Fruit fly (Drosophila melanogaster) whole organism, embryonic: ENCODE data around the gene Tep1.

Experiments
- Bgb ChIP-seq: fragments of 200-800 bp; sonication (Bioruptor generic); IDR thresholded peaks from 2 replicates; pipeline ENCODE4 v1.3.6; 2022; ENCODE audit warnings: missing biosample characterization, missing genetic modification characterization; ENCODE audit not compliant: partially characterized antibody
- Blimp-1 ChIP-seq: fragments of 200-800 bp; sonication (Bioruptor generic); optimal IDR thresholded peaks from 3 replicates; lab custom pipeline; 2018; ENCODE audit warnings: missing biosample characterization, missing genetic modification characterization, mild to moderate bottlenecking, moderate library complexity, missing genetic modification reagents
- CG10209 ChIP-seq: fragments of 200-800 bp; sonication (Bioruptor generic); optimal IDR thresholded peaks from 3 replicates; lab custom pipeline; 2017; ENCODE audit warnings: missing biosample characterization, mild to moderate bottlenecking, missing genetic modification characterization, missing genetic modification reagents
- CG11456 ChIP-seq: fragments of 200-800 bp; sonication (Bioruptor generic); IDR thresholded peaks from 3 replicates; pipeline ENCODE4 v1.3.6; 2022; ENCODE audit warnings: missing biosample characterization, missing genetic modification characterization
- CG13123 ChIP-seq: fragments of 200-800 bp; sonication (Bioruptor generic); optimal IDR thresholded peaks from 2 replicates; lab custom pipeline; 2016; ENCODE audit warnings: missing biosample characterization, missing genetic modification characterization
- CG13624 ChIP-seq: fragments of 200-800 bp; sonication (Bioruptor generic); optimal IDR thresholded peaks from 2 replicates; lab custom pipeline; 2016; ENCODE audit warnings: missing biosample characterization, missing genetic modification characterization
- CG14441 ChIP-seq: fragments of 200-800 bp; sonication (Bioruptor generic); IDR thresholded peaks from 2 replicates; pipeline ENCODE4 v1.3.6; 2022; ENCODE audit warnings: missing biosample characterization, missing genetic modification characterization
- CG15514 ChIP-seq: fragments of 200-800 bp; sonication (Bioruptor generic); optimal IDR thresholded peaks from 3 replicates; lab custom pipeline; 2017; ENCODE audit warnings: missing biosample characterization, missing genetic modification characterization, mild to moderate bottlenecking, moderate library complexity, missing genetic modification reagents
- CG18476 ChIP-seq: fragments of 200-800 bp; sonication (Bioruptor generic); optimal IDR thresholded peaks from 2 replicates; lab custom pipeline; 2016; ENCODE audit warnings: missing biosample characterization, mild to moderate bottlenecking, missing genetic modification characterization
- CG30431 ChIP-seq: fragments of 200-800 bp; sonication (Bioruptor generic); optimal IDR thresholded peaks from 2 replicates; lab custom pipeline; 2017; ENCODE audit warnings: missing biosample characterization, missing genetic modification characterization
- CG3163 ChIP-seq: fragments of 200-800 bp; sonication (Bioruptor generic); optimal IDR thresholded peaks from 3 replicates; lab custom pipeline; 2016; ENCODE audit warnings: missing biosample characterization, missing genetic modification characterization
- CG32767 ChIP-seq: fragments of 200-800 bp; sonication (Bioruptor generic); IDR thresholded peaks from 2 replicates; pipeline ENCODE4 v1.3.6; 2022; ENCODE audit warnings: missing biosample characterization, missing genetic modification characterization
- CG4282 ChIP-seq: fragments of 200-800 bp; sonication (Bioruptor generic); optimal IDR thresholded peaks from 2 replicates; lab custom pipeline; 2016; ENCODE audit warnings: missing biosample characterization, missing genetic modification characterization
- CG4617 ChIP-seq: fragments of 200-800 bp; sonication (Bioruptor generic); optimal IDR thresholded peaks from 3 replicates; lab custom pipeline; 2016; ENCODE audit warnings: missing biosample characterization, missing genetic modification characterization, borderline replicate concordance
- CG7271 ChIP-seq: fragments of 200-800 bp; sonication (Bioruptor generic); optimal IDR thresholded peaks from 2 replicates; lab custom pipeline; 2018; ENCODE audit warnings: missing biosample characterization, mild to moderate bottlenecking, missing genetic modification characterization, moderate library complexity
- CG8765 ChIP-seq: fragments of 200-800 bp; sonication (Bioruptor generic); IDR thresholded peaks from 2 replicates; pipeline ENCODE4 v1.3.6; 2022; ENCODE audit warnings: missing biosample characterization, missing genetic modification characterization
- Dek ChIP-seq: fragments of 200-800 bp; sonication (Bioruptor generic); optimal IDR thresholded peaks from 3 replicates; lab custom pipeline; 2019; ENCODE audit warnings: missing biosample characterization, mild to moderate bottlenecking, missing genetic modification characterization, moderate library complexity
- Dll ChIP-seq: fragments of 200-800 bp; sonication (Bioruptor generic); IDR thresholded peaks from 4 replicates; pipeline ENCODE4 v1.3.6; 2022; ENCODE audit warnings: missing biosample characterization, missing genetic modification characterization; ENCODE audit not compliant: partially characterized antibody
- E2f1 ChIP-seq: fragments of 200-800 bp; sonication (Bioruptor generic); IDR thresholded peaks from 2 replicates; pipeline ENCODE4 v1.3.6; 2022; ENCODE audit warnings: missing biosample characterization, missing genetic modification characterization
- Eip74EF ChIP-seq, 2 experiments: fragments of 200-800 bp in 1 of 2; fragments of >200 bp in 1 of 2; sonication (Bioruptor generic) in 1 of 2; optimal IDR thresholded peaks; 2 replicates each; lab custom pipeline; 2017 to 2019; ENCODE audit warnings: missing biosample characterization in 2 of 2, missing genetic modification characterization in 2 of 2, mild to moderate bottlenecking in 1 of 2, moderate library complexity in 1 of 2
- H2.0 ChIP-seq: fragments of 200-800 bp; sonication (Bioruptor generic); IDR thresholded peaks from 2 replicates; pipeline ENCODE4 v1.3.6; 2022; ENCODE audit warnings: missing biosample characterization, missing genetic modification characterization
- Hmr ChIP-seq: fragments of 200-800 bp; sonication (Bioruptor generic); optimal IDR thresholded peaks from 3 replicates; lab custom pipeline; 2017; ENCODE audit warnings: mild to moderate bottlenecking, missing biosample characterization, missing genetic modification reagents, missing genetic modification characterization
- Hr3 ChIP-seq: fragments of 200-800 bp; sonication (Bioruptor generic); optimal IDR thresholded peaks from 3 replicates; lab custom pipeline; 2016; ENCODE audit warnings: missing biosample characterization, missing genetic modification characterization
- Lim3 ChIP-seq: fragments of 200-800 bp; sonication (Bioruptor generic); IDR thresholded peaks from 2 replicates; pipeline ENCODE4 v1.3.6; 2022; ENCODE audit warnings: missing biosample characterization, missing genetic modification characterization
- MESR4 ChIP-seq: fragments of 200-800 bp; sonication (Bioruptor generic); optimal IDR thresholded peaks from 2 replicates; lab custom pipeline; 2018; ENCODE audit warnings: missing biosample characterization, mild to moderate bottlenecking, missing genetic modification characterization, moderate library complexity
- NFAT ChIP-seq: fragments of 200-800 bp; sonication (Bioruptor generic); IDR thresholded peaks from 2 replicates; pipeline ENCODE4 v1.3.6; 2022; ENCODE audit warnings: missing biosample characterization, missing genetic modification characterization
- Neu2 ChIP-seq: fragments of 200-800 bp; sonication (Bioruptor generic); optimal IDR thresholded peaks from 3 replicates; lab custom pipeline; 2016; ENCODE audit warnings: missing biosample characterization, missing genetic modification characterization, borderline replicate concordance
- Scr ChIP-seq: fragments of 200-800 bp; sonication (Bioruptor generic); IDR thresholded peaks from 2 replicates; pipeline ENCODE4 v1.3.6; 2022; ENCODE audit warnings: missing biosample characterization, missing genetic modification characterization; ENCODE audit not compliant: partially characterized antibody
- TFAM ChIP-seq: fragments of 200-800 bp; sonication (Bioruptor generic); optimal IDR thresholded peaks from 2 replicates; lab custom pipeline; 2017; ENCODE audit warnings: missing biosample characterization, missing genetic modification characterization, inconsistent platforms
- Xrp1 ChIP-seq: fragments of 200-800 bp; sonication (Bioruptor generic); IDR thresholded peaks from 2 replicates; pipeline ENCODE4 v1.3.6; 2022; ENCODE audit warnings: missing biosample characterization, missing genetic modification characterization
- ab ChIP-seq: fragments of 200-800 bp; sonication (Bioruptor generic); optimal IDR thresholded peaks from 2 replicates; lab custom pipeline; 2016; ENCODE audit warnings: missing biosample characterization, missing genetic modification characterization
- dmrt11E ChIP-seq: fragments of 200-800 bp; sonication (Bioruptor generic); optimal IDR thresholded peaks from 3 replicates; lab custom pipeline; 2018; ENCODE audit warnings: missing biosample characterization, mild to moderate bottlenecking, missing genetic modification characterization, moderate library complexity
- dmrt99B ChIP-seq: fragments of 200-800 bp; sonication (Bioruptor generic); optimal IDR thresholded peaks from 2 replicates; lab custom pipeline; 2018; ENCODE audit warnings: missing biosample characterization, mild to moderate bottlenecking, missing genetic modification characterization, moderate library complexity
- ewg ChIP-seq: fragments of 200-800 bp; sonication (Bioruptor generic); optimal IDR thresholded peaks from 3 replicates; lab custom pipeline; 2017; ENCODE audit warnings: mild to moderate bottlenecking, missing biosample characterization, missing genetic modification reagents, missing genetic modification characterization
- ftz-f1 ChIP-seq: fragments of 200-800 bp; sonication (Bioruptor generic); optimal IDR thresholded peaks from 2 replicates; lab custom pipeline; 2016; ENCODE audit warnings: missing biosample characterization, missing genetic modification characterization
- grn ChIP-seq: fragments of 200-800 bp; sonication (Bioruptor generic); optimal IDR thresholded peaks from 3 replicates; lab custom pipeline; 2017; ENCODE audit warnings: missing biosample characterization, missing genetic modification characterization
- her ChIP-seq: fragments of 200-800 bp; sonication (Bioruptor generic); optimal IDR thresholded peaks from 2 replicates; lab custom pipeline; 2016; ENCODE audit warnings: missing biosample characterization, missing genetic modification characterization
- kay ChIP-seq: fragments of 200-800 bp; sonication (Bioruptor generic); optimal IDR thresholded peaks from 2 replicates; lab custom pipeline; 2016; ENCODE audit warnings: missing biosample characterization, missing genetic modification characterization
- klu ChIP-seq: fragments of 200-800 bp; sonication (Bioruptor generic); IDR thresholded peaks from 2 replicates; pipeline ENCODE4 v1.3.6; 2022; ENCODE audit warnings: missing biosample characterization, missing genetic modification characterization
- maf-S ChIP-seq: fragments of 200-800 bp; sonication (Bioruptor generic); optimal IDR thresholded peaks from 2 replicates; lab custom pipeline; 2016; ENCODE audit warnings: missing biosample characterization, missing genetic modification characterization
- nom ChIP-seq: fragments of 200-800 bp; sonication (Bioruptor generic); optimal IDR thresholded peaks from 2 replicates; lab custom pipeline; 2017; ENCODE audit warnings: missing biosample characterization, missing genetic modification characterization, mild to moderate bottlenecking, moderate library complexity, missing genetic modification reagents
- otp ChIP-seq: fragments of 200-800 bp; sonication (Bioruptor generic); IDR thresholded peaks from 3 replicates; pipeline ENCODE4, ENCODE4 v1.3.6; 2022; ENCODE audit warnings: missing biosample characterization, missing genetic modification characterization
- pb ChIP-seq: fragments of 200-800 bp; sonication (Bioruptor generic); optimal IDR thresholded peaks from 3 replicates; lab custom pipeline; 2016; ENCODE audit warnings: missing biosample characterization, missing genetic modification characterization
- pita ChIP-seq: fragments of 200-800 bp; sonication (Bioruptor generic); optimal IDR thresholded peaks from 2 replicates; lab custom pipeline; 2017; ENCODE audit warnings: missing biosample characterization, mild to moderate bottlenecking, missing genetic modification characterization
- row ChIP-seq: fragments of 200-800 bp; sonication (Bioruptor generic); IDR thresholded peaks from 3 replicates; pipeline ENCODE4 v1.3.6; 2022; ENCODE audit warnings: missing biosample characterization, missing genetic modification characterization
- sisA ChIP-seq: fragments of 200-800 bp; sonication (Bioruptor generic); IDR thresholded peaks from 2 replicates; pipeline ENCODE4 v1.3.6; 2022; ENCODE audit warnings: missing biosample characterization, missing genetic modification characterization
- so ChIP-seq: fragments of 200-800 bp; sonication (Bioruptor generic); IDR thresholded peaks from 3 replicates; pipeline ENCODE4 v1.3.6; 2022; ENCODE audit warnings: missing biosample characterization, missing genetic modification characterization
- ssp ChIP-seq: fragments of 200-800 bp; sonication (Bioruptor generic); IDR thresholded peaks from 2 replicates; pipeline ENCODE4 v1.3.6; 2022; ENCODE audit warnings: missing biosample characterization, missing genetic modification characterization
- vfl ChIP-seq: fragments of 200-800 bp; sonication (Bioruptor generic); optimal IDR thresholded peaks from 2 replicates; lab custom pipeline; 2016; ENCODE audit warnings: missing biosample characterization, missing genetic modification characterization

The Tep1 gene

dm6 chr2L:15910937-15911590 is 17.5 kb upstream of the Tep1 start (continued):
- TF ChIP-seq maf-S (peak; percentile 95), nom (GFP tag; lab: Kevin White, UChicago) (peak; percentile 78), CG14441 (GFP tag; lab: Robert Waterston, UW) (peak; percentile 96), pita (GFP tag; lab: Kevin White, UChicago) (no peak), Blimp-1 (GFP tag; lab: Kevin White, UChicago) (peak; percentile 100), Neu2 (GFP tag; lab: Kevin White, UChicago) (peak; percentile 39), Hmr (GFP tag; lab: Kevin White, UChicago) (peak; percentile 94), grn (GFP tag; lab: Kevin White, UChicago) (peak; percentile 88), CG18476 (GFP tag; lab: Kevin White, UChicago) (peak; percentile 92), CG30431 (GFP tag; lab: Kevin White, UChicago) (peak; percentile 94), NFAT (GFP tag; lab: Robert Waterston, UW) (peak; percentile 81), H2.0 (GFP tag; lab: Robert Waterston, UW) (peak; percentile 97), row (peak; percentile 98), CG8765 (GFP tag; lab: Robert Waterston, UW) (peak; percentile 71; the same call in 1 of the 2 replicates), otp (peak; percentile 95), CG11456 (GFP tag; lab: Robert Waterston, UW) (peak; percentile 91), dmrt11E (tag; lab: Kevin White, UChicago) (peak; percentile 96), Bgb (GFP tag; lab: Robert Waterston, UW) (0 out of 2 replicates have a peak, but pooled peaks have one; percentile 44), dmrt99B (peak; percentile 97), CG4282 (GFP tag; lab: Kevin White, UChicago) (peak; percentile 90), CG3163 (GFP tag; lab: Kevin White, UChicago) (peak; percentile 79), CG13123 (peak; percentile 94), ab (GFP tag; lab: Kevin White, UChicago) (peak; percentile 83), Scr (GFP tag; lab: Robert Waterston, UW) (0 out of 2 replicates have a peak, but pooled peaks have one; percentile 14), so (GFP tag; lab: Robert Waterston, UW) (peak; percentile 95), MESR4 (GFP tag; lab: Kevin White, UChicago) (peak; percentile 47), sisA (GFP tag; lab: Robert Waterston, UW) (peak; percentile 95), TFAM (GFP tag; lab: Kevin White, UChicago) (peak; percentile 80), klu (GFP tag; lab: Robert Waterston, UW) (peak; percentile 90), ftz-f1 (GFP tag; lab: Kevin White, UChicago) (no peak), CG10209 (GFP tag; lab: Kevin White, UChicago) (peak; percentile 95), pb (GFP tag; lab: Kevin White, UChicago) (peak; percentile 93), Hr3 (GFP tag; lab: Kevin White, UChicago) (peak; percentile 87), ewg (peak; percentile 94), her (GFP tag; lab: Kevin White, UChicago) (peak; percentile 94), Dll (GFP tag; lab: Robert Waterston, UW) (peak; percentile 40; the same call in 1 of the 4 replicates), ssp (GFP tag; lab: Robert Waterston, UW) (peak; percentile 87), CG32767 (peak; percentile 97), Lim3 (GFP tag; lab: Robert Waterston, UW) (peak; percentile 93), Xrp1 (GFP tag; lab: Robert Waterston, UW) (peak; percentile 98), E2f1 (GFP tag; lab: Robert Waterston, UW) (peak; percentile 95), CG4617 (peak; percentile 84), CG7271 (tag; lab: Kevin White, UChicago) (peak; percentile 71), Eip74EF (GFP tag; optimal IDR thresholded peaks at IDR 0.05; lab: Kevin White, UChicago) (peak in 1 of 2 experiments; percentile 91), kay (GFP tag; lab: Kevin White, UChicago) (peak; percentile 94), vfl (GFP tag; lab: Kevin White, UChicago) (peak; percentile 87), Dek (peak; percentile 91), CG13624 (GFP tag; lab: Kevin White, UChicago) (peak; percentile 94), CG15514 (GFP tag; lab: Kevin White, UChicago) (peak; percentile 82)
